Worm (Caenorhabditis elegans): ENCODE data around the gene T12D8.10.

The T12D8.10 gene

ce11 chrIII:13626692-13627091 lies 15.4 kb downstream of the T12D8.10 start, which contains the start of gene T12D8.5:
TSS of gene T12D8.5 (minus strand) at chrIII:13626786.
- TF ChIP-seq mdl-1 (tag; optimal IDR thresholded peaks at IDR 0.05) (peak in 1 of 2 experiments; percentile 31), skn-1 (tag; optimal IDR thresholded peaks at IDR 0.05) (no peak), nhr-71 (tag; optimal IDR thresholded peaks at IDR 0.05) (peak; percentile 12), blmp-1 (tag; optimal IDR thresholded peaks at IDR 0.05) (no peak), fkh-8 (tag; optimal IDR thresholded peaks at IDR 0.05) (no peak), fkh-10 (GFP tag; optimal IDR thresholded peaks at IDR 0.05) (no peak), elt-2 (tag; optimal IDR thresholded peaks at IDR 0.05) (peak; percentile 85), nhr-76 (tag; optimal IDR thresholded peaks at IDR 0.05) (no peak), sup-37 (GFP tag; optimal IDR thresholded peaks at IDR 0.05) (no peak), lin-35 (GFP tag; optimal IDR thresholded peaks at IDR 0.05) (peak in 1 of 2 experiments; percentile 27), mep-1 (tag; optimal IDR thresholded peaks at IDR 0.05) (no peak)

DNA sequence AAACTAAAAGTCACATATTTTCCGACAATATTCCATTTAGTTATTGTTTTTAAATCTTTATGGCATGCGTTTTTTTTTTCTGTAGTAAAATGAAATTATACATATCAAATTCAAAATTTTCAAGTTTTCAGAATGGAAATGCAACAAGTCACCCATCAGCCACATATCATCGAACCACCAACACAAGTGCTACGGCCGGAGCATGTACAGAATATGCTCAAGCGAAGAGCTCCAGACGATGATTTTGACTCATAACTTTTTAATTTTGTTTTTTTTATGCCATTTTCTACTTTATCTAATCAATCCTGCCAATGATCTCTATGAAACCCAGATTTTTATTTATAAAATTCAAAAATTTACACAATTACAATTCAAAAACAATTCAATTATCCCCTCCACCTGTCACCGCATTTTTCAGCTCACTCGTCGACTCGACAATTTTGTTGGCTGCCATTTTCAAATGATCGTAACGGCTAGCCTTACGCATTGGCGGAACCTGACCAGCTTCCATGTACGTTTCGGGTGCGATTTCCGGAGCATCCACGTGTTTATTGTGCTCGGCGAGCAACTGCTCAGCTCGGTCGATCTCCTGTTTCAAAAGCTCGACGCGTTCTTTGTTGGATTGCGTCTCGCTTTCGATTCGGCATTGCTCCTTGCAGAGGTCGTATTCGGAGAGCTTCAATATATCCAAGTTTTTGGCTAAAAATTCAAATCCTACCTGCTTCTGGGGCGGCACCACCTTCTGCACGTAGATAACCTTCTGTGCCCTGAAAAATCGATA lies 16.3 kb downstream of the T12D8.10 start:
- TF ChIP-seq blmp-1 (tag; optimal IDR thresholded peaks at IDR 0.05) (no peak), nhr-90 (tag; optimal IDR thresholded peaks at IDR 0.05; ENCODE audit: poor library complexity) (peak; percentile 16), pax-3 (tag; optimal IDR thresholded peaks at IDR 0.05) (no peak), nhr-11 (tag; optimal IDR thresholded peaks at IDR 0.05) (no peak), elt-2 (tag; optimal IDR thresholded peaks at IDR 0.05) (peak; percentile 4), ceh-63 (GFP tag; optimal IDR thresholded peaks at IDR 0.05) (peak; percentile 62), nhr-85 (tag) (no peak), snpc-4 (tag; optimal IDR thresholded peaks at IDR 0.05) (no peak), ama-1 (optimal IDR thresholded peaks at IDR 0.05) (peak; percentile 26), Y116A8C.19 (tag; optimal IDR thresholded peaks at IDR 0.05; ENCODE audit: borderline replicate concordance) (no peak)

ce11 chrIII:13624226-13624625 lies 17.9 kb downstream of the T12D8.10 start, which contains the start of gene taf-9:
TSS of gene taf-9 (plus strand) at chrIII:13624276.
- TF ChIP-seq mep-1 (tag; optimal IDR thresholded peaks at IDR 0.05) (no peak), ztf-11 (tag; optimal IDR thresholded peaks at IDR 0.05) (peak in 1 of 2 experiments; percentile 6)

ce11 chrIII:13623014-13623413 lies 19.1 kb downstream of the T12D8.10 start, which contains the start of gene mlc-5:
TSS of gene mlc-5 (plus strand) at chrIII:13623314.
- TF ChIP-seq Y116A8C.19 (tag; optimal IDR thresholded peaks at IDR 0.05; ENCODE audit: borderline replicate concordance) (no peak), aly-2 (tag; optimal IDR thresholded peaks at IDR 0.05) (no peak), elt-2 (tag; optimal IDR thresholded peaks at IDR 0.05) (no peak), F16B12.6 (tag; optimal IDR thresholded peaks at IDR 0.05) (no peak), ama-1 (optimal IDR thresholded peaks at IDR 0.05) (no peak), zip-4 (GFP tag; optimal IDR thresholded peaks at IDR 0.05) (no peak), lin-14 (GFP tag; optimal IDR thresholded peaks at IDR 0.05) (no peak)

ce11 chrIII:13622268-13622667 lies 19.9 kb downstream of the T12D8.10 start, which contains the start of gene hip-1:
TSS of gene hip-1 (minus strand) at chrIII:13622492.
- TF ChIP-seq isw-1 (GFP tag; IDR thresholded peaks at IDR 0.05) (no peak), zag-1 (tag; optimal IDR thresholded peaks at IDR 0.05) (no peak), mab-9 (GFP tag; IDR thresholded peaks at IDR 0.05) (no peak), efl-3 (GFP tag; optimal IDR thresholded peaks at IDR 0.05) (no peak), nhr-71 (tag; optimal IDR thresholded peaks at IDR 0.05) (peak; percentile 67), nhr-90 (tag; optimal IDR thresholded peaks at IDR 0.05; ENCODE audit: poor library complexity) (peak; percentile 39), tbx-2 (tag; optimal IDR thresholded peaks at IDR 0.05) (peak; percentile 41), ztf-4 (tag; optimal IDR thresholded peaks at IDR 0.05) (no peak), Y116A8C.19 (tag; optimal IDR thresholded peaks at IDR 0.05; ENCODE audit: borderline replicate concordance) (no peak), pag-3 (tag; optimal IDR thresholded peaks at IDR 0.05; ENCODE audit: borderline replicate concordance, insufficient read depth) (no peak), efl-1 (optimal IDR thresholded peaks at IDR 0.05) (peak; percentile 53 to 72), efl-1 (GFP tag; optimal IDR thresholded peaks at IDR 0.05 in 1 of 2) (peak; percentile 85 to 97), mdl-1 (tag; optimal IDR thresholded peaks at IDR 0.05) (peak in 1 of 2 experiments; percentile 7), jun-1 (tag; optimal IDR thresholded peaks at IDR 0.05) (no peak), fkh-4 (tag; optimal IDR thresholded peaks at IDR 0.05; ENCODE audit: borderline replicate concordance) (no peak), nhr-28 (tag; optimal IDR thresholded peaks at IDR 0.05) (no peak), lir-3 (tag; optimal IDR thresholded peaks at IDR 0.05; ENCODE audit: poor library complexity) (no peak), hlh-4 (tag; optimal IDR thresholded peaks at IDR 0.05) (no peak), elt-3 (tag; optimal IDR thresholded peaks at IDR 0.05) (no peak), ets-5 (GFP tag; IDR thresholded peaks at IDR 0.05) (no peak), mep-1 (tag; optimal IDR thresholded peaks at IDR 0.05) (peak; percentile 79), sox-4 (tag; optimal IDR thresholded peaks at IDR 0.05) (no peak), zip-4 (GFP tag; optimal IDR thresholded peaks at IDR 0.05) (no peak), mef-2 (tag; optimal IDR thresholded peaks at IDR 0.05) (no peak)

Measured in whole organism, L1 larva.